Fruit fly (Drosophila melanogaster) whole organism, embryonic: ENCODE results near the gene CG14085.

Experiments used
- B-H1 ChIP-seq: fragments of 200-800 bp; sonication (Bioruptor generic); IDR thresholded peaks from 3 replicates; pipeline ENCODE4 v1.3.6; 2022; ENCODE audit warnings: missing biosample characterization, missing genetic modification characterization
- CG11093 ChIP-seq: fragments of 200-800 bp; sonication (Bioruptor generic); IDR thresholded peaks from 3 replicates; pipeline ENCODE4 v1.3.6; 2022; ENCODE audit warnings: missing biosample characterization, missing genetic modification characterization
- CG11695 ChIP-seq: fragments of 200-800 bp; sonication (Bioruptor generic); IDR thresholded peaks from 3 replicates; pipeline ENCODE4 v1.3.6; 2022; ENCODE audit warnings: missing biosample characterization, missing genetic modification characterization
- CG11696 ChIP-seq: fragments of 200-800 bp; sonication (Bioruptor generic); IDR thresholded peaks from 2 replicates; pipeline ENCODE4 v1.3.6; 2022; ENCODE audit warnings: missing biosample characterization, missing genetic modification characterization
- CG12236 ChIP-seq: fragments of 200-800 bp; sonication (Bioruptor generic); optimal IDR thresholded peaks from 2 replicates; lab custom pipeline; 2016; ENCODE audit warnings: missing biosample characterization, missing genetic modification characterization
- CG1233 ChIP-seq: fragments of 200-800 bp; sonication (Bioruptor generic); optimal IDR thresholded peaks from 4 replicates; lab custom pipeline; 2018; ENCODE audit warnings: missing biosample characterization, mild to moderate bottlenecking, missing genetic modification characterization
- CG12769 ChIP-seq: fragments of 200-800 bp; sonication (Bioruptor generic); optimal IDR thresholded peaks from 2 replicates; lab custom pipeline; 2019; ENCODE audit warnings: missing biosample characterization, mild to moderate bottlenecking, missing genetic modification characterization, moderate library complexity
- CG13624 ChIP-seq: fragments of 200-800 bp; sonication (Bioruptor generic); optimal IDR thresholded peaks from 2 replicates; lab custom pipeline; 2016; ENCODE audit warnings: missing biosample characterization, missing genetic modification characterization
- CG13894 ChIP-seq: fragments of 200-800 bp; sonication (Bioruptor generic); optimal IDR thresholded peaks from 3 replicates; lab custom pipeline; 2018; ENCODE audit warnings: missing biosample characterization, mild to moderate bottlenecking, missing genetic modification characterization, moderate library complexity
- CG1529 ChIP-seq: fragments of 200-800 bp; sonication (Bioruptor generic); optimal IDR thresholded peaks from 3 replicates; lab custom pipeline; 2018; ENCODE audit warnings: missing biosample characterization, missing genetic modification characterization
- CG15601 ChIP-seq: fragments of 200-800 bp; sonication (Bioruptor generic); optimal IDR thresholded peaks from 3 replicates; lab custom pipeline; 2019; ENCODE audit warnings: missing biosample characterization, mild to moderate bottlenecking, missing genetic modification characterization, moderate library complexity
- CG15696 ChIP-seq: fragments of 200-800 bp; sonication (Bioruptor generic); optimal IDR thresholded peaks from 2 replicates; lab custom pipeline; 2019; ENCODE audit warnings: missing biosample characterization, mild to moderate bottlenecking, missing genetic modification characterization, moderate library complexity
- CG17568 ChIP-seq: fragments of 200-800 bp; sonication (Bioruptor generic); optimal IDR thresholded peaks from 2 replicates; lab custom pipeline; 2018; ENCODE audit warnings: missing biosample characterization, mild to moderate bottlenecking, missing genetic modification characterization, moderate library complexity
- CG18476 ChIP-seq: fragments of 200-800 bp; sonication (Bioruptor generic); optimal IDR thresholded peaks from 2 replicates; lab custom pipeline; 2016; ENCODE audit warnings: missing biosample characterization, mild to moderate bottlenecking, missing genetic modification characterization
- CG18619 ChIP-seq: fragments of 200-800 bp; sonication (Bioruptor generic); optimal IDR thresholded peaks from 3 replicates; lab custom pipeline; 2017; ENCODE audit warnings: missing biosample characterization, mild to moderate bottlenecking, missing genetic modification characterization
- CG2199 ChIP-seq: fragments of 200-800 bp; sonication (Bioruptor generic); IDR thresholded peaks from 3 replicates; pipeline ENCODE4 v1.3.6; 2022; ENCODE audit warnings: missing biosample characterization, missing genetic modification characterization
- CG32532 ChIP-seq: fragments of 200-800 bp; sonication (Bioruptor generic); IDR thresholded peaks from 2 replicates; pipeline ENCODE4 v1.3.6; 2022; ENCODE audit warnings: missing biosample characterization, missing genetic modification characterization
- CG33557 ChIP-seq: fragments of 200-800 bp; sonication (Bioruptor generic); optimal IDR thresholded peaks from 2 replicates; lab custom pipeline; 2019; ENCODE audit warnings: missing biosample characterization, mild to moderate bottlenecking, missing genetic modification characterization, moderate library complexity
- CG34422 ChIP-seq: fragments of 200-800 bp; sonication (Bioruptor generic); IDR thresholded peaks from 3 replicates; pipeline ENCODE4 v1.3.6; 2022; ENCODE audit warnings: missing biosample characterization, missing genetic modification characterization
- CG7928 ChIP-seq: fragments of 200-800 bp; sonication (Bioruptor generic); optimal IDR thresholded peaks from 2 replicates; lab custom pipeline; 2017; ENCODE audit warnings: missing biosample characterization, mild to moderate bottlenecking, missing genetic modification characterization
- Drgx ChIP-seq: fragments of 200-800 bp; sonication (Bioruptor generic); IDR thresholded peaks from 2 replicates; pipeline ENCODE4 v1.3.6; 2022; ENCODE audit warnings: missing biosample characterization, missing genetic modification characterization
- E2f1 ChIP-seq: fragments of 200-800 bp; sonication (Bioruptor generic); IDR thresholded peaks from 2 replicates; pipeline ENCODE4 v1.3.6; 2022; ENCODE audit warnings: missing biosample characterization, missing genetic modification characterization
- E2f2 ChIP-seq: fragments of 200-800 bp; sonication (Bioruptor generic); IDR thresholded peaks from 2 replicates; pipeline ENCODE4 v1.3.6; 2022; ENCODE audit warnings: missing biosample characterization, missing genetic modification characterization
- Ets97D ChIP-seq: fragments of 200-800 bp; sonication (Bioruptor generic); optimal IDR thresholded peaks from 3 replicates; lab custom pipeline; 2016; ENCODE audit warnings: missing biosample characterization, missing genetic modification characterization
- HLH3B ChIP-seq: fragments of 200-800 bp; sonication (Bioruptor generic); IDR thresholded peaks from 2 replicates; pipeline ENCODE4 v1.3.6; 2022; ENCODE audit warnings: missing biosample characterization, missing genetic modification characterization
- Kr ChIP-seq: fragments of 200-800 bp; sonication (Bioruptor generic); optimal IDR thresholded peaks from 2 replicates; lab custom pipeline; 2017; ENCODE audit warnings: missing biosample characterization, mild to moderate bottlenecking, missing genetic modification characterization
- Lim3 ChIP-seq: fragments of 200-800 bp; sonication (Bioruptor generic); IDR thresholded peaks from 2 replicates; pipeline ENCODE4 v1.3.6; 2022; ENCODE audit warnings: missing biosample characterization, missing genetic modification characterization
- MTF-1 ChIP-seq: fragments of 200-800 bp; sonication (Bioruptor generic); optimal IDR thresholded peaks from 2 replicates; lab custom pipeline; 2018; ENCODE audit warnings: missing biosample characterization, mild to moderate bottlenecking, missing genetic modification characterization, borderline replicate concordance
- Opbp ChIP-seq: fragments of 200-800 bp; sonication (Bioruptor generic); IDR thresholded peaks from 3 replicates; pipeline ENCODE4 v1.3.6; 2022; ENCODE audit warnings: missing biosample characterization, missing genetic modification characterization; ENCODE audit not compliant: partially characterized antibody
- PHDP ChIP-seq: fragments of 200-800 bp; sonication (Bioruptor generic); optimal IDR thresholded peaks from 3 replicates; lab custom pipeline; 2018; ENCODE audit warnings: missing biosample characterization, mild to moderate bottlenecking, missing genetic modification characterization, moderate library complexity
- Poxn ChIP-seq: fragments of 200-800 bp; sonication (Bioruptor generic); IDR thresholded peaks from 2 replicates; pipeline ENCODE4 v1.3.6; 2022; ENCODE audit warnings: missing biosample characterization, missing genetic modification characterization
- Tbp ChIP-seq: fragments of >200 bp; optimal IDR thresholded peaks from 2 replicates; lab custom pipeline; 2018; ENCODE audit warnings: missing biosample characterization, missing genetic modification characterization
- ab ChIP-seq: fragments of 200-800 bp; sonication (Bioruptor generic); optimal IDR thresholded peaks from 2 replicates; lab custom pipeline; 2016; ENCODE audit warnings: missing biosample characterization, missing genetic modification characterization
- amos ChIP-seq: fragments of 200-800 bp; sonication (Bioruptor generic); IDR thresholded peaks from 2 replicates; pipeline ENCODE4 v1.3.6; 2022; ENCODE audit warnings: missing biosample characterization, missing genetic modification characterization; ENCODE audit not compliant: partially characterized antibody
- aop ChIP-seq: fragments of 200-800 bp; sonication (Bioruptor generic); IDR thresholded peaks from 2 replicates; pipeline ENCODE4 v1.3.6; 2022; ENCODE audit warnings: missing biosample characterization, missing genetic modification characterization
- dati ChIP-seq: fragments of 200-800 bp; sonication (Bioruptor generic); IDR thresholded peaks from 2 replicates; pipeline ENCODE4 v1.3.6; 2022; ENCODE audit warnings: missing biosample characterization, missing genetic modification characterization
- disco-r ChIP-seq: fragments of 200-800 bp; sonication (Bioruptor generic); optimal IDR thresholded peaks from 2 replicates; lab custom pipeline; 2016; ENCODE audit warnings: missing biosample characterization, missing genetic modification characterization
- dmrt11E ChIP-seq: fragments of 200-800 bp; sonication (Bioruptor generic); optimal IDR thresholded peaks from 3 replicates; lab custom pipeline; 2018; ENCODE audit warnings: missing biosample characterization, mild to moderate bottlenecking, missing genetic modification characterization, moderate library complexity
- dpn ChIP-seq, 2 experiments: fragments of 200-800 bp; sonication (Bioruptor generic); optimal IDR thresholded peaks; 3 replicates each; lab custom pipeline; 2016; ENCODE audit warnings: missing biosample characterization in 2 of 2, missing genetic modification characterization in 2 of 2
- ems ChIP-seq: fragments of 200-800 bp; sonication (Bioruptor generic); optimal IDR thresholded peaks from 3 replicates; lab custom pipeline; 2016; ENCODE audit warnings: missing biosample characterization, missing genetic modification characterization
- eyg ChIP-seq: fragments of 200-800 bp; sonication (Bioruptor generic); optimal IDR thresholded peaks from 3 replicates; lab custom pipeline; 2016; ENCODE audit warnings: missing biosample characterization, missing genetic modification characterization
- fd64A ChIP-seq: fragments of 200-800 bp; sonication (Bioruptor generic); optimal IDR thresholded peaks from 3 replicates; lab custom pipeline; 2018; ENCODE audit warnings: missing biosample characterization, mild to moderate bottlenecking, missing genetic modification characterization
- fru ChIP-seq: fragments of >200 bp; optimal IDR thresholded peaks from 2 replicates; lab custom pipeline; 2017
- ham ChIP-seq: fragments of 200-800 bp; sonication (Bioruptor generic); IDR thresholded peaks from 2 replicates; pipeline ENCODE4 v1.3.6; 2022; ENCODE audit warnings: missing biosample characterization, missing genetic modification characterization
- her ChIP-seq: fragments of 200-800 bp; sonication (Bioruptor generic); optimal IDR thresholded peaks from 2 replicates; lab custom pipeline; 2016; ENCODE audit warnings: missing biosample characterization, missing genetic modification characterization
- nau ChIP-seq: fragments of 200-800 bp; sonication (Bioruptor generic); optimal IDR thresholded peaks from 3 replicates; lab custom pipeline; 2017; ENCODE audit warnings: missing biosample characterization, mild to moderate bottlenecking, missing genetic modification characterization, missing genetic modification reagents
- pnt ChIP-seq: fragments of 200-800 bp; sonication (Bioruptor generic); optimal IDR thresholded peaks from 3 replicates; lab custom pipeline; 2016; ENCODE audit warnings: missing biosample characterization, missing genetic modification characterization
- ranshi ChIP-seq: fragments of 200-800 bp; sonication (Bioruptor generic); IDR thresholded peaks from 2 replicates; pipeline ENCODE4 v1.3.6; 2022; ENCODE audit warnings: missing biosample characterization, missing genetic modification characterization
- sc ChIP-seq, 3 experiments: fragments of >200 bp in 2 of 3; fragments of 200-800 bp in 1 of 3; sonication (Bioruptor generic) in 1 of 3; optimal IDR thresholded peaks; 2 replicates in 2 of 3; 3 replicates in 1 of 3; lab custom pipeline; 2017; ENCODE audit warnings: mild to moderate bottlenecking in 1 of 3, missing biosample characterization in 1 of 3, missing genetic modification characterization in 1 of 3, missing genetic modification reagents in 1 of 3

CG14085 gene

DNA sequence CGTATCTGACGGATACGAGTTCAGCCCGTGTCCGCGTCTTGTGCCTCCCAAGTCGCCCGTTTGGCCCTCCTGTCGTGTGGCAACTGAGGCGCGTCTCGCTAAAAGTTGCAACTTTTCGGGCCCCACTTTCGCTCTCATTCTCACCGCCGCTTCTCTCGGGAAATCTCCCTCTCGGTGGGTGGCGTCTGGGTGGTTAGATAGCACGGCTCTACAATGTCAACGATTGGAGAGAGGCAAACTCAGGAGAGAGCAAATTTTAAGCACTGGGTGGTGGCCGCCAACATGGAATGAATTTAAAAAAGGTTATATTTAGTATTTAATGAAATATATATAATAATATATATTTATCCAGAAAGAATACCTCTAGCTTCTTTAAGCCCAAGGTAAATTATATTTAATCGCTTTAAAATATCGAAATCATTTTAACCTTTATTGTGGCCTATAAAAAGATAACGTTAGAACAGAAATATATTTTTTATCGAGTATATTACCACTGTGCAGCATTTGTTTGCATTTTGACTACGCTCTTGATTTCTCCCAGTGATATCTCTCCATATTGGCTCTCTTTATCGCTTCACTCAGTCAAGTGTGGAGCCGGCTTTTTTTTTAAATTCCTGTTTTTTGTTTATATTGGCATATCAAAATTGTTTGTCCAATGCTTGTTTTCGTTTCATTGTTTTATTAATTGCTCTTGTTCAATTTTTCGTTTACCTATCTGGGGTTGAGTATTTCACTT lies 23.5 kb downstream of the CG14085 start, which contains the start of gene Gbs-76A (continued):
- TF ChIP-seq her (GFP tag; lab: Kevin White, UChicago) (no peak), eyg (GFP tag; lab: Kevin White, UChicago) (no peak), CG12769 (tag; lab: Kevin White, UChicago) (no peak), dati (GFP tag; lab: Robert Waterston, UW) (no peak), Drgx (GFP tag; lab: Robert Waterston, UW) (peak; percentile 91), nau (GFP tag; lab: Kevin White, UChicago) (peak; percentile 32), E2f1 (peak; percentile 53), CG11696 (GFP tag; lab: Robert Waterston, UW) (no peak), CG15601 (tag; lab: Kevin White, UChicago) (peak; percentile 82), CG32532 (GFP tag; lab: Robert Waterston, UW) (peak; percentile 77), CG17568 (GFP tag; lab: Kevin White, UChicago) (peak; percentile 52), CG11695 (peak; percentile 77; the same call in 2 of the 3 replicates), ab (no peak), CG7928 (no peak), CG15696 (peak; percentile 64), HLH3B (peak; percentile 60; the same call in 1 of the 2 replicates), CG18619 (GFP tag; lab: Kevin White, UChicago) (peak; percentile 85), B-H1 (GFP tag; lab: Robert Waterston, UW) (peak; percentile 71), Lim3 (no peak), ems (GFP tag; lab: Kevin White, UChicago) (no peak), CG34422 (GFP tag; lab: Robert Waterston, UW) (peak; percentile 81), Kr (GFP tag; lab: Kevin White, UChicago) (no peak), fd64A (GFP tag; lab: Kevin White, UChicago) (no peak), CG12236 (GFP tag; lab: Kevin White, UChicago) (no peak), ham (GFP tag; lab: Robert Waterston, UW) (no peak), amos (GFP tag; lab: Robert Waterston, UW) (no peak), ranshi (peak; percentile 27; the same call in 1 of the 2 replicates), aop (GFP tag; lab: Robert Waterston, UW) (no peak), CG18476 (GFP tag; lab: Kevin White, UChicago) (peak; percentile 12), dmrt11E (tag; lab: Kevin White, UChicago) (peak; percentile 69), Opbp (no peak), Tbp (no peak), E2f2 (peak; percentile 67; the same call in 1 of the 2 replicates), CG33557 (peak; percentile 60), Ets97D (GFP tag; lab: Kevin White, UChicago) (no peak), fru (lab: Kevin White, UChicago) (no peak), disco-r (GFP tag; lab: Kevin White, UChicago) (no peak), CG2199 (GFP tag; lab: Robert Waterston, UW) (no peak), dpn (GFP tag; optimal IDR thresholded peaks at IDR 0.05; lab: Kevin White, UChicago) (peak in 1 of 2 experiments; percentile 56), CG1233 (GFP tag; lab: Kevin White, UChicago) (peak; percentile 80), sc (optimal IDR thresholded peaks at IDR 0.05; lab: Kevin White, UChicago) (no peak), sc (GFP tag; optimal IDR thresholded peaks at IDR 0.05; lab: Kevin White, UChicago) (peak; percentile 75), MTF-1 (GFP tag; lab: Kevin White, UChicago) (no peak), CG13894 (tag; lab: Kevin White, UChicago) (peak; percentile 87), Poxn (GFP tag; lab: Robert Waterston, UW) (0 out of 2 replicates have a peak, but pooled peaks have one; percentile 45), CG11093 (GFP tag; lab: Robert Waterston, UW) (0 out of 3 replicates have a peak, but pooled peaks have one; percentile 57), PHDP (tag; lab: Kevin White, UChicago) (peak; percentile 93), CG13624 (GFP tag; lab: Kevin White, UChicago) (no peak), CG1529 (peak; percentile 62), pnt (GFP tag; lab: Kevin White, UChicago) (no peak)
